Worm (Caenorhabditis elegans) whole organism, L1 larva: ENCODE results near the gene Y17D7C.2.

Source experiments
- C04F5.9 ChIP-seq: sonication (generic microtip); optimal IDR thresholded peaks from 2 replicates; lab custom pipeline; 2016; ENCODE audit warnings: missing genetic modification characterization, missing compliant biosample characterization
- aly-2 ChIP-seq: fragments of 150-350 bp; optimal IDR thresholded peaks from 2 replicates; lab custom pipeline; 2014; ENCODE audit warnings: missing biosample characterization, missing genetic modification characterization
- ama-1 ChIP-seq: fragments of 150-350 bp; optimal IDR thresholded peaks from 2 replicates; lab custom pipeline; 2014
- blmp-1 ChIP-seq: fragments of 150-350 bp; optimal IDR thresholded peaks from 2 replicates; lab custom pipeline; 2014; ENCODE audit warnings: missing biosample characterization, missing genetic modification characterization
- ceh-63 ChIP-seq: fragments of 200-800 bp; sonication (Bioruptor generic); optimal IDR thresholded peaks from 2 replicates; lab custom pipeline; 2018; ENCODE audit warnings: mild to moderate bottlenecking, missing genetic modification characterization, missing compliant biosample characterization
- ceh-88 ChIP-seq: fragments of 200-800 bp; sonication (Bioruptor generic); IDR thresholded peaks from 2 replicates; pipeline ENCODE4 v1.3.6; 2022; ENCODE audit warnings: missing genetic modification characterization, missing compliant biosample characterization
- ceh-90 ChIP-seq: sonication (generic microtip); optimal IDR thresholded peaks from 2 replicates; lab custom pipeline; 2016; ENCODE audit warnings: missing genetic modification characterization, missing compliant biosample characterization
- dsc-1 ChIP-seq: sonication (generic microtip); optimal IDR thresholded peaks from 2 replicates; lab custom pipeline; 2016; ENCODE audit warnings: mild to moderate bottlenecking, missing genetic modification characterization, missing compliant biosample characterization
- efl-1 ChIP-seq, 4 experiments: fragments of 150-350 bp; optimal IDR thresholded peaks in 3 of 4; peaks in 1 of 4; 1 replicate in 1 of 4; 2 replicates in 3 of 4; lab custom pipeline; 2014; ENCODE audit warnings: missing biosample characterization in 2 of 4, missing genetic modification characterization in 2 of 4, missing genetic modification reagents in 2 of 4
- egl-13 ChIP-seq: sonication (generic microtip); optimal IDR thresholded peaks from 2 replicates; lab custom pipeline; 2016; ENCODE audit warnings: missing genotype, missing genetic modification reagents, missing genetic modification characterization, missing compliant biosample characterization
- egl-27 ChIP-seq, 2 experiments: fragments of 150-350 bp in 1 of 2; sonication (generic microtip); optimal IDR thresholded peaks; 3 replicates each; lab custom pipeline; 2017 to 2018; ENCODE audit warnings: missing biosample characterization in 2 of 2, missing genetic modification characterization in 2 of 2, missing genetic modification reagents in 2 of 2
- elt-2 ChIP-seq: sonication (generic microtip); optimal IDR thresholded peaks from 2 replicates; lab custom pipeline; 2016; ENCODE audit warnings: missing genetic modification characterization, mild to moderate bottlenecking, inconsistent platforms, missing compliant biosample characterization, missing genetic modification reagents
- elt-3 ChIP-seq, 6 experiments: fragments of 150-350 bp in 1 of 6; sonication (generic microtip); optimal IDR thresholded peaks; 2 replicates each; lab custom pipeline; 2017 to 2018; ENCODE audit warnings: missing biosample characterization in 6 of 6, missing genetic modification characterization in 6 of 6, inconsistent platforms in 1 of 6
- ets-5 ChIP-seq: fragments of 200-800 bp; sonication (Bioruptor generic); IDR thresholded peaks from 2 replicates; pipeline ENCODE4 v1.3.6; 2022; ENCODE audit warnings: missing genetic modification characterization, missing compliant biosample characterization
- fkh-10 ChIP-seq: sonication (generic microtip); optimal IDR thresholded peaks from 2 replicates; lab custom pipeline; 2017; ENCODE audit warnings: missing biosample characterization, missing genetic modification reagents, missing genetic modification characterization
- fkh-4 ChIP-seq: sonication (generic microtip); optimal IDR thresholded peaks from 2 replicates; lab custom pipeline; 2016; ENCODE audit warnings: missing compliant biosample characterization, missing genetic modification characterization, borderline replicate concordance
- fkh-8 ChIP-seq: sonication (generic microtip); optimal IDR thresholded peaks from 2 replicates; lab custom pipeline; 2016; ENCODE audit warnings: mild to moderate bottlenecking, missing genetic modification characterization, missing compliant biosample characterization
- fos-1 ChIP-seq: fragments of 150-350 bp; optimal IDR thresholded peaks from 2 replicates; lab custom pipeline; 2014; ENCODE audit warnings: missing biosample characterization, missing genetic modification characterization
- grh-1 ChIP-seq: fragments of 200-800 bp; sonication (Bioruptor generic); IDR thresholded peaks from 2 replicates; pipeline ENCODE4 v1.3.6; 2022; ENCODE audit warnings: missing genetic modification reagents, missing genetic modification characterization, missing compliant biosample characterization
- hlh-4 ChIP-seq: sonication (generic microtip); optimal IDR thresholded peaks from 2 replicates; lab custom pipeline; 2016; ENCODE audit warnings: mild to moderate bottlenecking, missing genetic modification characterization, missing compliant biosample characterization
- lin-14 ChIP-seq: fragments of 200-800 bp; sonication (Bioruptor generic); optimal IDR thresholded peaks from 2 replicates; lab custom pipeline; 2018; ENCODE audit warnings: mild to moderate bottlenecking, missing genetic modification characterization, moderate library complexity, missing compliant biosample characterization
- lin-35 ChIP-seq, 2 experiments: fragments of 150-350 bp; optimal IDR thresholded peaks; 2 replicates each; lab custom pipeline; 2014; ENCODE audit warnings: missing biosample characterization in 2 of 2, missing genetic modification characterization in 2 of 2, missing genetic modification reagents in 2 of 2
- lin-39 ChIP-seq: fragments of 150-350 bp; optimal IDR thresholded peaks from 2 replicates; lab custom pipeline; 2014; ENCODE audit warnings: missing biosample characterization, missing genetic modification reagents, missing genetic modification characterization
- lir-3 ChIP-seq: sonication (generic microtip); optimal IDR thresholded peaks from 2 replicates; lab custom pipeline; 2016; ENCODE audit warnings: mild to moderate bottlenecking, missing genetic modification characterization, moderate library complexity, missing compliant biosample characterization; ENCODE audit not compliant: poor library complexity
- lsy-2 ChIP-seq, 2 experiments: fragments of 150-350 bp; optimal IDR thresholded peaks; 2 replicates each; lab custom pipeline; 2014; ENCODE audit warnings: missing biosample characterization in 2 of 2, missing genetic modification characterization in 2 of 2
- mdl-1 ChIP-seq, 2 experiments: fragments of 150-350 bp; optimal IDR thresholded peaks; 2 replicates each; lab custom pipeline; 2014 to 2017; ENCODE audit warnings: missing biosample characterization in 2 of 2, missing genetic modification characterization in 2 of 2, inconsistent platforms in 1 of 2
- mep-1 ChIP-seq: fragments of 150-350 bp; optimal IDR thresholded peaks from 2 replicates; lab custom pipeline; 2014; ENCODE audit warnings: missing biosample characterization, missing genetic modification characterization
- nhr-11 ChIP-seq: fragments of 150-350 bp; optimal IDR thresholded peaks from 2 replicates; lab custom pipeline; 2014; ENCODE audit warnings: missing biosample characterization, missing genetic modification characterization
- nhr-19 ChIP-seq: fragments of 200-800 bp; sonication (Bioruptor generic); conservative IDR thresholded peaks from 2 replicates; pipeline ENCODE4 v1.3.6; 2022; ENCODE audit warnings: missing genetic modification characterization, missing compliant biosample characterization
- nhr-20 ChIP-seq: sonication (generic microtip); optimal IDR thresholded peaks from 2 replicates; lab custom pipeline; 2016; ENCODE audit warnings: mild to moderate bottlenecking, missing genetic modification characterization, missing compliant biosample characterization
- nhr-237 ChIP-seq: fragments of 150-350 bp; optimal IDR thresholded peaks from 2 replicates; lab custom pipeline; 2014; ENCODE audit warnings: missing biosample characterization, missing genetic modification characterization
- nhr-28 ChIP-seq: fragments of 150-350 bp; optimal IDR thresholded peaks from 2 replicates; lab custom pipeline; 2014; ENCODE audit warnings: missing biosample characterization, missing genetic modification characterization
- nhr-47 ChIP-seq: sonication (generic microtip); optimal IDR thresholded peaks from 2 replicates; lab custom pipeline; 2016; ENCODE audit warnings: mild to moderate bottlenecking, missing genetic modification characterization, moderate library complexity, missing compliant biosample characterization
- nhr-76 ChIP-seq: sonication (generic microtip); optimal IDR thresholded peaks from 2 replicates; lab custom pipeline; 2017; ENCODE audit warnings: missing biosample characterization, missing genetic modification characterization
- pag-3 ChIP-seq: sonication (generic microtip); optimal IDR thresholded peaks from 2 replicates; lab custom pipeline; 2017; ENCODE audit warnings: missing genetic modification characterization, mild to moderate bottlenecking, missing compliant biosample characterization, antibody characterized with exemption, borderline replicate concordance; ENCODE audit not compliant: insufficient read depth
- pqm-1 ChIP-seq: sonication (generic microtip); optimal IDR thresholded peaks from 3 replicates; lab custom pipeline; 2017; ENCODE audit warnings: missing biosample characterization, missing genetic modification characterization
- rnt-1 ChIP-seq: sonication (generic microtip); optimal IDR thresholded peaks from 2 replicates; lab custom pipeline; 2016; ENCODE audit warnings: mild to moderate bottlenecking, missing genetic modification characterization, moderate library complexity, missing compliant biosample characterization
- skn-1 ChIP-seq: fragments of 150-350 bp; optimal IDR thresholded peaks from 2 replicates; lab custom pipeline; 2014; ENCODE audit warnings: missing biosample characterization, missing genetic modification characterization
- snpc-4 ChIP-seq: fragments of 150-350 bp; optimal IDR thresholded peaks from 2 replicates; lab custom pipeline; 2014; ENCODE audit warnings: missing biosample characterization, missing genetic modification characterization
- swsn-7 ChIP-seq: sonication (generic microtip); optimal IDR thresholded peaks from 2 replicates; lab custom pipeline; 2016; ENCODE audit warnings: missing genetic modification characterization, missing compliant biosample characterization
- tbx-2 ChIP-seq: sonication (generic microtip); optimal IDR thresholded peaks from 2 replicates; lab custom pipeline; 2016; ENCODE audit warnings: missing genetic modification characterization, missing compliant biosample characterization
- tlp-1 ChIP-seq: fragments of 150-350 bp; optimal IDR thresholded peaks from 2 replicates; lab custom pipeline; 2014; ENCODE audit warnings: missing biosample characterization, missing genetic modification characterization
- unc-30 ChIP-seq: sonication (generic microtip); optimal IDR thresholded peaks from 2 replicates; lab custom pipeline; 2017; ENCODE audit warnings: missing biosample characterization, missing genetic modification characterization
- unc-62 ChIP-seq: fragments of 150-350 bp; optimal IDR thresholded peaks from 2 replicates; lab custom pipeline; 2014; ENCODE audit warnings: missing biosample characterization, missing genetic modification reagents, missing genetic modification characterization
- vab-15 ChIP-seq: sonication (generic microtip); optimal IDR thresholded peaks from 2 replicates; lab custom pipeline; 2017; ENCODE audit warnings: missing genotype, mild to moderate bottlenecking, missing genetic modification characterization, missing compliant biosample characterization
- xbp-1 ChIP-seq: sonication (generic microtip); optimal IDR thresholded peaks from 2 replicates; lab custom pipeline; 2016; ENCODE audit warnings: missing genetic modification characterization, missing compliant biosample characterization
- zag-1 ChIP-seq: fragments of 150-350 bp; optimal IDR thresholded peaks from 2 replicates; lab custom pipeline; 2014; ENCODE audit warnings: missing biosample characterization, missing genetic modification characterization
- zip-4 ChIP-seq: fragments of 200-800 bp; sonication (Bioruptor generic); optimal IDR thresholded peaks from 2 replicates; lab custom pipeline; 2018; ENCODE audit warnings: mild to moderate bottlenecking, missing genetic modification characterization, moderate library complexity, missing compliant biosample characterization

Gene Y17D7C.2

DNA sequence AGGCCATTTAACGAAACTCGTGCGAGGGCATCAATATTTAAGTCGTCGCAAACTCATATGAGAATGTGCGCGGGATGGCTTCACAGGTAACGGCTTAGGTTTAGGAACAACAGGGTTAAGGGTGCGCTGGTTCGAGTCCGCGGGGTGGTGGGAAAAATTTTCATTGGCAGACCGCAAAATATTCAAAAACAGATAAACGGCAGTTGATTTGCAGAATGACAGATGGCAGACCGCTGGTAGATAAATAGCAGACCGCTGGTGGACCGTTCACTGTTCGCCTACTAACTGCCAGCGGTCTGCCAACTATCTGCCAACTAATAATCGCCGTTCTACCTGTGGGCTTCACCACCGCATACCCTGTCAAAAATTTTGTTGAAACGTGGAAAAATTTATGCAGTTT is 7.7 kb downstream of the Y17D7C.2 start (continued):
- TF ChIP-seq lin-35 (GFP tag; optimal IDR thresholded peaks at IDR 0.05; lab: Kevin White, UChicago), result no peak
- TF ChIP-seq ets-5, result 0 out of 2 replicates have a peak, but pooled peaks have one; percentile 34
- no peak for TF ChIP-seq ama-1 (lab: Kevin White, UChicago)
- no peak for TF ChIP-seq C04F5.9 (tag; lab: Kevin White, UChicago)
- no peak for TF ChIP-seq rnt-1 (tag; lab: Kevin White, UChicago)
- no peak for TF ChIP-seq vab-15 (tag; lab: Kevin White, UChicago)
- TF ChIP-seq, all 84 proteins: peak for 6

DNA sequence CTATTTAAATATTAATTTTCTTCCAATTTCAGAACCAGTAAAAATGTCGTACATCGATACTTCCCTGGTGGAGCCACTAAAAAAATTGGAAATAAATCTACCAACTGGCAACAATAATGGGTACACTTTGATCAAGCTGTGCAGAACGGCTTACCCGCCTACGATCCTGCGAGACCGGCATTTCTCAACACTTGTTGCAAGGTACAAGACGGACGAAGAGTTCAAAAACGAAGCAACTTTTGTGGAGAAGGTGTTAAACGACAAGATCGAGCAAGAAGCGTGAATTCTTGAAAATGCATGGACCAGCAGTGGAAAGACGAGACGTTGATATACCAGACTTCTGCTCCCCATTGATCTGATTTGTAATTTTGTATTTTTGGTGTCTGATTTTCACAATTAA is 8.4 kb downstream of the Y17D7C.2 start:
- 0 out of 2 replicates have a peak, but pooled peaks have one; percentile 9 for TF ChIP-seq nhr-19 (GFP tag; lab: Robert Waterston, UW)
- TF ChIP-seq zag-1, result no peak

DNA sequence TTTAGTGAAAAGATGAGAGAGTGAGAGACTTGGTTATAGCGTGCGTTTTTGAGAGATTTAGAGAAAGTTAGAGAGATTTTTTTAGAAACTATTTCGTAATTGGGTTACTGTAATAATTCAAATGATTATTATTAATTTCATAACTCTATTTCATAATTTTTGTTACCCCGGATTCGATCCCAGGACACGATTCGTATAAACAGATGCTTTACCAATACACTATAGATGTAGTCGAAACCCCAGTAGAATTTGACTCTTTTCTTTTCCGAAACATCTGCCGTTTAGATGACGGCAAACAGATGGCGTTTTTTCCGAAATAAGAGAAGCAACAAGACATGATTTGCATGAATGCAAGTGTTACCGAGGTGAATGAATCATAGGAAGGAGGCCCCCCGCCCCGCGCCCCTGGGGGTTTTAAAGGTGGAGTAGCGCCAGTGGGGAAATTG is 9.7 kb downstream of the Y17D7C.2 start:
- no peak for TF ChIP-seq pqm-1 (tag; lab: Kevin White, UChicago)
- TF ChIP-seq unc-30 (tag; lab: Kevin White, UChicago), result no peak
- TF ChIP-seq lin-39 (tag; lab: Kevin White, UChicago), result peak; percentile 57
- no peak for TF ChIP-seq aly-2 (tag; lab: Kevin White, UChicago)
- peak; percentile 90 for TF ChIP-seq nhr-47
- peak in 1 of 2 experiments; percentile 15 for TF ChIP-seq lin-35 (GFP tag; optimal IDR thresholded peaks at IDR 0.05; lab: Kevin White, UChicago)
- TF ChIP-seq lir-3 (tag; lab: Kevin White, UChicago), result peak; percentile 35
- TF ChIP-seq elt-3 (tag; optimal IDR thresholded peaks at IDR 0.05; lab: Kevin White, UChicago), result peak in 1 of 6 experiments; percentile 1
- peak; percentile 42 for TF ChIP-seq hlh-4
- TF ChIP-seq xbp-1 (tag; lab: Kevin White, UChicago), result peak; percentile 37
- no peak for TF ChIP-seq tlp-1 (tag; lab: Kevin White, UChicago)
- no peak for TF ChIP-seq ets-5
- TF ChIP-seq egl-27 (tag; optimal IDR thresholded peaks at IDR 0.05; lab: Kevin White, UChicago), result no peak
- TF ChIP-seq grh-1 (GFP tag; lab: Robert Waterston, UW), result no peak
- peak; percentile 74 for TF ChIP-seq dsc-1 (tag; lab: Kevin White, UChicago)
- TF ChIP-seq nhr-76 (tag; lab: Kevin White, UChicago), result no peak
- no peak for TF ChIP-seq zip-4 (GFP tag; lab: Kevin White, UChicago)
- TF ChIP-seq rnt-1 (tag; lab: Kevin White, UChicago), result no peak
- peak; percentile 9 for TF ChIP-seq nhr-20
- TF ChIP-seq blmp-1 (tag; lab: Kevin White, UChicago), result no peak
- TF ChIP-seq snpc-4 (tag; lab: Kevin White, UChicago), result peak; percentile 36
- no peak for TF ChIP-seq nhr-28
- TF ChIP-seq nhr-237 (tag; lab: Kevin White, UChicago), result no peak
- no peak for TF ChIP-seq mdl-1 (tag; optimal IDR thresholded peaks at IDR 0.05; lab: Kevin White, UChicago)
- no peak for TF ChIP-seq fkh-10 (GFP tag; lab: Kevin White, UChicago)
- peak; percentile 55 for TF ChIP-seq skn-1 (tag; lab: Kevin White, UChicago)
- TF ChIP-seq egl-13 (tag; lab: Kevin White, UChicago), result no peak
- no peak for TF ChIP-seq ceh-90
- TF ChIP-seq efl-1 (optimal IDR thresholded peaks at IDR 0.05; lab: Kevin White, UChicago), result no peak
- peak in 1 of 2 experiments; percentile 91 for TF ChIP-seq efl-1 (GFP tag; optimal IDR thresholded peaks at IDR 0.05 in 1 of 2; lab: Kevin White, UChicago)
- no peak for TF ChIP-seq lin-14
- no peak for TF ChIP-seq fkh-8 (tag; lab: Kevin White, UChicago)
- no peak for TF ChIP-seq fos-1 (tag; lab: Kevin White, UChicago)
- TF ChIP-seq elt-2 (tag; lab: Kevin White, UChicago), result no peak
- peak; percentile 37 for TF ChIP-seq swsn-7 (tag; lab: Kevin White, UChicago)
- TF ChIP-seq ceh-88, result no peak
- no peak for TF ChIP-seq nhr-11
- no peak for TF ChIP-seq unc-62 (GFP tag; lab: Kevin White, UChicago)
- peak; percentile 56 for TF ChIP-seq tbx-2 (tag; lab: Kevin White, UChicago)
- TF ChIP-seq mep-1, result peak; percentile 71
- peak; percentile 87 to 97 for TF ChIP-seq lsy-2 (tag; optimal IDR thresholded peaks at IDR 0.05; lab: Kevin White, UChicago)
- TF ChIP-seq pag-3, result no peak
- TF ChIP-seq C04F5.9 (tag; lab: Kevin White, UChicago), result no peak
- TF ChIP-seq ceh-63, result no peak
- TF ChIP-seq fkh-4, result peak; percentile 48
